Fruit fly (Drosophila melanogaster) whole organism, embryonic: ENCODE results near the gene CG32267.

Experiments
- Atf6 ChIP-seq: fragments of 200-800 bp; sonication (Bioruptor generic); IDR thresholded peaks from 2 replicates; pipeline ENCODE4 v1.3.6; 2022; ENCODE audit warnings: missing biosample characterization, missing genetic modification characterization
- Bgb ChIP-seq: fragments of 200-800 bp; sonication (Bioruptor generic); IDR thresholded peaks from 2 replicates; pipeline ENCODE4 v1.3.6; 2022; ENCODE audit warnings: missing biosample characterization, missing genetic modification characterization; ENCODE audit not compliant: partially characterized antibody
- CG10267 ChIP-seq: fragments of 200-800 bp; sonication (Bioruptor generic); optimal IDR thresholded peaks from 2 replicates; lab custom pipeline; 2018; ENCODE audit warnings: missing biosample characterization, mild to moderate bottlenecking, missing genetic modification characterization, moderate library complexity
- CG12659 ChIP-seq: fragments of 200-800 bp; sonication (Bioruptor generic); optimal IDR thresholded peaks from 3 replicates; lab custom pipeline; 2017; ENCODE audit warnings: mild to moderate bottlenecking, missing biosample characterization, missing genetic modification reagents, missing genetic modification characterization
- CG13775 ChIP-seq: fragments of 200-800 bp; sonication (Bioruptor generic); optimal IDR thresholded peaks from 3 replicates; lab custom pipeline; 2017; ENCODE audit warnings: missing biosample characterization, mild to moderate bottlenecking, missing genetic modification characterization
- CG14667 ChIP-seq: fragments of 200-800 bp; sonication (Bioruptor generic); IDR thresholded peaks from 2 replicates; pipeline ENCODE4 v1.3.6; 2022; ENCODE audit warnings: missing biosample characterization, missing genetic modification characterization
- CG17328 ChIP-seq: fragments of 200-800 bp; sonication (Bioruptor generic); IDR thresholded peaks from 2 replicates; pipeline ENCODE4 v1.3.6; 2022; ENCODE audit warnings: missing biosample characterization, missing genetic modification characterization
- CG17912 ChIP-seq: fragments of 200-800 bp; sonication (Bioruptor generic); optimal IDR thresholded peaks from 2 replicates; lab custom pipeline; 2018; ENCODE audit warnings: missing biosample characterization, mild to moderate bottlenecking, missing genetic modification characterization
- CG32772 ChIP-seq: fragments of 200-800 bp; sonication (Bioruptor generic); IDR thresholded peaks from 2 replicates; pipeline ENCODE4 v1.3.6; 2022; ENCODE audit warnings: missing biosample characterization, missing genetic modification characterization
- CG34422 ChIP-seq: fragments of 200-800 bp; sonication (Bioruptor generic); IDR thresholded peaks from 3 replicates; pipeline ENCODE4 v1.3.6; 2022; ENCODE audit warnings: missing biosample characterization, missing genetic modification characterization
- CG5245 ChIP-seq: fragments of 200-800 bp; sonication (Bioruptor generic); optimal IDR thresholded peaks from 3 replicates; lab custom pipeline; 2016; ENCODE audit warnings: missing biosample characterization, missing genetic modification characterization
- CG7372 ChIP-seq: fragments of 200-800 bp; sonication (Bioruptor generic); IDR thresholded peaks from 2 replicates; pipeline ENCODE4 v1.3.6; 2022; ENCODE audit warnings: missing biosample characterization, missing genetic modification characterization
- CG9876 ChIP-seq: fragments of 200-800 bp; sonication (Bioruptor generic); optimal IDR thresholded peaks from 2 replicates; lab custom pipeline; 2016; ENCODE audit warnings: missing biosample characterization, missing genetic modification characterization
- CG9932 ChIP-seq: fragments of 200-800 bp; sonication (Bioruptor generic); IDR thresholded peaks from 2 replicates; pipeline ENCODE4 v1.3.6; 2022; ENCODE audit warnings: missing biosample characterization, missing genetic modification characterization
- Ets65A ChIP-seq: fragments of 200-800 bp; sonication (Bioruptor generic); peaks from one replicate; lab custom pipeline; 2016; ENCODE audit warnings: missing biosample characterization, missing genetic modification characterization
- H15 ChIP-seq: fragments of 200-800 bp; sonication (Bioruptor generic); IDR thresholded peaks from 3 replicates; pipeline ENCODE4 v1.3.6; 2022; ENCODE audit warnings: missing biosample characterization, missing genetic modification characterization
- Hr39 ChIP-seq: fragments of >200 bp; optimal IDR thresholded peaks from 2 replicates; lab custom pipeline; 2017
- Meics ChIP-seq: fragments of 200-800 bp; sonication (Bioruptor generic); optimal IDR thresholded peaks from 2 replicates; lab custom pipeline; 2017; ENCODE audit warnings: missing biosample characterization, mild to moderate bottlenecking, missing genetic modification characterization
- Nf-YB ChIP-seq: fragments of 200-800 bp; sonication (Bioruptor generic); optimal IDR thresholded peaks from 3 replicates; lab custom pipeline; 2019; ENCODE audit warnings: missing biosample characterization, mild to moderate bottlenecking, missing genetic modification characterization, moderate library complexity
- PHDP ChIP-seq: fragments of 200-800 bp; sonication (Bioruptor generic); optimal IDR thresholded peaks from 3 replicates; lab custom pipeline; 2018; ENCODE audit warnings: missing biosample characterization, mild to moderate bottlenecking, missing genetic modification characterization, moderate library complexity
- Spps ChIP-seq: fragments of 200-800 bp; sonication (Bioruptor generic); optimal IDR thresholded peaks from 2 replicates; lab custom pipeline; 2018; ENCODE audit warnings: missing biosample characterization, mild to moderate bottlenecking, missing genetic modification characterization
- Taf1 ChIP-seq: fragments of 200-800 bp; sonication (Bioruptor generic); IDR thresholded peaks from 2 replicates; pipeline ENCODE4 v1.3.6; 2022; ENCODE audit warnings: missing biosample characterization, missing genetic modification characterization
- Vsx1 ChIP-seq: fragments of 200-800 bp; sonication (Bioruptor generic); optimal IDR thresholded peaks from 2 replicates; lab custom pipeline; 2017; ENCODE audit warnings: missing biosample characterization, mild to moderate bottlenecking, missing genetic modification characterization, missing genetic modification reagents
- Xrp1 ChIP-seq: fragments of 200-800 bp; sonication (Bioruptor generic); IDR thresholded peaks from 2 replicates; pipeline ENCODE4 v1.3.6; 2022; ENCODE audit warnings: missing biosample characterization, missing genetic modification characterization
- az2 ChIP-seq: fragments of 200-800 bp; sonication (Bioruptor generic); optimal IDR thresholded peaks from 3 replicates; lab custom pipeline; 2016; ENCODE audit warnings: missing biosample characterization, missing genetic modification characterization
- bsh ChIP-seq, 2 experiments: fragments of 200-800 bp; sonication (Bioruptor generic); optimal IDR thresholded peaks; 2 replicates each; lab custom pipeline; 2017 to 2018; ENCODE audit warnings: mild to moderate bottlenecking in 2 of 2, missing biosample characterization in 2 of 2, missing genetic modification characterization in 2 of 2, moderate library complexity in 1 of 2
- chinmo ChIP-seq: fragments of 200-800 bp; sonication (Bioruptor generic); IDR thresholded peaks from 4 replicates; pipeline ENCODE4 v1.3.6; 2022; ENCODE audit warnings: missing biosample characterization, missing genetic modification characterization; ENCODE audit not compliant: partially characterized antibody
- corto ChIP-seq: fragments of 200-800 bp; sonication (Bioruptor generic); optimal IDR thresholded peaks from 2 replicates; lab custom pipeline; 2016; ENCODE audit warnings: missing biosample characterization, mild to moderate bottlenecking, missing genetic modification characterization, moderate library complexity
- da ChIP-seq: fragments of 200-800 bp; sonication (Bioruptor generic); optimal IDR thresholded peaks from 2 replicates; lab custom pipeline; 2016; ENCODE audit warnings: missing biosample characterization, missing genetic modification characterization
- esg ChIP-seq: fragments of 200-800 bp; sonication (Bioruptor generic); conservative IDR thresholded peaks from 2 replicates; pipeline ENCODE4 v1.3.6; 2022; ENCODE audit warnings: missing biosample characterization, missing genetic modification characterization
- fd102C ChIP-seq: fragments of 200-800 bp; sonication (Bioruptor generic); optimal IDR thresholded peaks from 2 replicates; lab custom pipeline; 2018; ENCODE audit warnings: missing biosample characterization, mild to moderate bottlenecking, missing genetic modification characterization, moderate library complexity
- ftz-f1 ChIP-seq: fragments of 200-800 bp; sonication (Bioruptor generic); optimal IDR thresholded peaks from 2 replicates; lab custom pipeline; 2016; ENCODE audit warnings: missing biosample characterization, missing genetic modification characterization
- gcm2 ChIP-seq: fragments of 200-800 bp; sonication (Bioruptor generic); optimal IDR thresholded peaks from 2 replicates; lab custom pipeline; 2016; ENCODE audit warnings: missing biosample characterization, missing genetic modification characterization
- hbn ChIP-seq: fragments of 200-800 bp; sonication (Bioruptor generic); IDR thresholded peaks from 2 replicates; pipeline ENCODE4 v1.3.6; 2022; ENCODE audit warnings: missing biosample characterization, missing genetic modification characterization; ENCODE audit not compliant: partially characterized antibody
- hth ChIP-seq: fragments of >200 bp; optimal IDR thresholded peaks from 2 replicates; lab custom pipeline; 2017; ENCODE audit warnings: inconsistent platforms
- klu ChIP-seq: fragments of 200-800 bp; sonication (Bioruptor generic); IDR thresholded peaks from 2 replicates; pipeline ENCODE4 v1.3.6; 2022; ENCODE audit warnings: missing biosample characterization, missing genetic modification characterization
- lbe ChIP-seq: fragments of 200-800 bp; sonication (Bioruptor generic); optimal IDR thresholded peaks from 2 replicates; lab custom pipeline; 2016; ENCODE audit warnings: missing biosample characterization, mild to moderate bottlenecking, missing genetic modification characterization
- lola ChIP-seq, 3 experiments: fragments of >200 bp in 2 of 3; fragments of 200-800 bp in 1 of 3; sonication (Bioruptor generic) in 1 of 3; optimal IDR thresholded peaks; 2 replicates each; lab custom pipeline; 2017 to 2019; ENCODE audit warnings: missing biosample characterization in 3 of 3, missing genetic modification characterization in 3 of 3, mild to moderate bottlenecking in 1 of 3, moderate library complexity in 1 of 3
- odd ChIP-seq: fragments of 200-800 bp; sonication (Bioruptor generic); optimal IDR thresholded peaks from 2 replicates; lab custom pipeline; 2017; ENCODE audit warnings: missing biosample characterization, mild to moderate bottlenecking, missing genetic modification characterization
- onecut ChIP-seq: fragments of 200-800 bp; sonication (Bioruptor generic); IDR thresholded peaks from 2 replicates; pipeline ENCODE4 v1.3.6; 2022; ENCODE audit warnings: missing biosample characterization, missing genetic modification characterization
- pzg ChIP-seq: fragments of 200-800 bp; sonication (Bioruptor generic); optimal IDR thresholded peaks from 3 replicates; lab custom pipeline; 2018; ENCODE audit warnings: missing biosample characterization, mild to moderate bottlenecking, missing genetic modification characterization, moderate library complexity
- schlank ChIP-seq: fragments of 200-800 bp; sonication (Bioruptor generic); optimal IDR thresholded peaks from 2 replicates; lab custom pipeline; 2018; ENCODE audit warnings: missing biosample characterization, mild to moderate bottlenecking, missing genetic modification characterization
- sens-2 ChIP-seq: fragments of 200-800 bp; sonication (Bioruptor generic); IDR thresholded peaks from 2 replicates; pipeline ENCODE4 v1.3.6; 2022; ENCODE audit warnings: missing biosample characterization, missing genetic modification characterization
- sqz ChIP-seq: fragments of 200-800 bp; sonication (Bioruptor generic); optimal IDR thresholded peaks from 3 replicates; lab custom pipeline; 2018; ENCODE audit warnings: missing biosample characterization, mild to moderate bottlenecking, missing genetic modification characterization
- tin ChIP-seq: fragments of 200-800 bp; sonication (Bioruptor generic); optimal IDR thresholded peaks from 3 replicates; lab custom pipeline; 2016; ENCODE audit warnings: missing biosample characterization, missing genetic modification characterization
- tll ChIP-seq, 2 experiments: fragments of 200-800 bp in 1 of 2; fragments of >200 bp in 1 of 2; sonication (Bioruptor generic) in 1 of 2; optimal IDR thresholded peaks; 2 replicates each; lab custom pipeline; 2017 to 2019; ENCODE audit warnings: missing biosample characterization in 2 of 2, missing genetic modification characterization in 2 of 2, mild to moderate bottlenecking in 1 of 2, moderate library complexity in 1 of 2
- unpg ChIP-seq: fragments of 200-800 bp; sonication (Bioruptor generic); optimal IDR thresholded peaks from 3 replicates; lab custom pipeline; 2018; ENCODE audit warnings: missing biosample characterization, mild to moderate bottlenecking, missing genetic modification characterization, moderate library complexity
- vnd ChIP-seq: fragments of 200-800 bp; sonication (Bioruptor generic); IDR thresholded peaks from 3 replicates; pipeline ENCODE4 v1.3.6; 2022; ENCODE audit warnings: missing biosample characterization, missing genetic modification characterization; ENCODE audit not compliant: partially characterized antibody
- wdn ChIP-seq: fragments of 200-800 bp; sonication (Bioruptor generic); IDR thresholded peaks from 2 replicates; pipeline ENCODE4 v1.3.6; 2022; ENCODE audit warnings: missing biosample characterization, missing genetic modification characterization

Gene CG32267

dm6 chr3L:3432656-3433344, 39.1 kb downstream of the CG32267 start (continued):
- peak; percentile 94 for TF ChIP-seq Ets65A (GFP tag; lab: Kevin White, UChicago)
- TF ChIP-seq CG34422 (GFP tag; lab: Robert Waterston, UW), result peak; percentile 79; the same call in 2 of the 3 replicates
- TF ChIP-seq CG17328, result peak; percentile 78
- peak; percentile 91 for TF ChIP-seq PHDP (tag; lab: Kevin White, UChicago)
- TF ChIP-seq CG17912 (GFP tag; lab: Kevin White, UChicago), result peak; percentile 12
- peak; percentile 83 for TF ChIP-seq wdn (GFP tag; lab: Robert Waterston, UW)
- TF ChIP-seq Hr39, result no peak
- no peak for TF ChIP-seq vnd (GFP tag; lab: Robert Waterston, UW)
- no peak for TF ChIP-seq hbn (GFP tag; lab: Robert Waterston, UW)
- no peak for TF ChIP-seq hth (lab: Kevin White, UChicago)
- TF ChIP-seq CG5245, result peak; percentile 50
- TF ChIP-seq schlank (tag; lab: Kevin White, UChicago), result peak; percentile 12
- TF ChIP-seq da (GFP tag; lab: Kevin White, UChicago), result no peak
- peak; percentile 82 for TF ChIP-seq CG32772 (GFP tag; lab: Robert Waterston, UW)
- peak; percentile 77 for TF ChIP-seq Xrp1 (GFP tag; lab: Robert Waterston, UW)
- TF ChIP-seq ftz-f1 (GFP tag; lab: Kevin White, UChicago), result peak; percentile 7
- TF ChIP-seq az2, result peak; percentile 74
- TF ChIP-seq esg (GFP tag; lab: Robert Waterston, UW), result peak; percentile 86
- TF ChIP-seq tin, result peak; percentile 71
- peak; percentile 94 for TF ChIP-seq Atf6
- peak; percentile 75 for TF ChIP-seq CG9932 (GFP tag; lab: Robert Waterston, UW)
- TF ChIP-seq Nf-YB (GFP tag; lab: Kevin White, UChicago), result peak; percentile 57
- peak; percentile 89 for TF ChIP-seq unpg (GFP tag; lab: Kevin White, UChicago)
- TF ChIP-seq onecut, result peak; percentile 60
- TF ChIP-seq fd102C (GFP tag; lab: Kevin White, UChicago), result no peak
- TF ChIP-seq tll (GFP tag; optimal IDR thresholded peaks at IDR 0.05; lab: Kevin White, UChicago), result no peak
- peak; percentile 40 for TF ChIP-seq gcm2 (GFP tag; lab: Kevin White, UChicago)
- peak; percentile 84 for TF ChIP-seq Meics (GFP tag; lab: Kevin White, UChicago)
- peak in 1 of 2 experiments; percentile 83 for TF ChIP-seq bsh (GFP tag; optimal IDR thresholded peaks at IDR 0.05; lab: Kevin White, UChicago)
- TF ChIP-seq lola (GFP tag; optimal IDR thresholded peaks at IDR 0.05; lab: Kevin White, UChicago), result peak in 1 of 3 experiments; percentile 56
- TF ChIP-seq odd (GFP tag; lab: Kevin White, UChicago), result peak; percentile 65
- peak; percentile 77 for TF ChIP-seq CG14667 (GFP tag; lab: Robert Waterston, UW)
- no peak for TF ChIP-seq Bgb (GFP tag; lab: Robert Waterston, UW)
- peak; percentile 68 for TF ChIP-seq CG10267 (tag; lab: Kevin White, UChicago)
- peak; percentile 58 for TF ChIP-seq Vsx1 (GFP tag; lab: Kevin White, UChicago)
- peak; percentile 51 for TF ChIP-seq sqz (GFP tag; lab: Kevin White, UChicago)
- peak; percentile 49; the same call in 1 of the 2 replicates for TF ChIP-seq Taf1 (GFP tag; lab: Robert Waterston, UW)
- TF ChIP-seq CG13775, result peak; percentile 66
- peak; percentile 80 for TF ChIP-seq H15 (GFP tag; lab: Robert Waterston, UW)
- peak; percentile 73 for TF ChIP-seq lbe (GFP tag; lab: Kevin White, UChicago)
- TF ChIP-seq pzg (GFP tag; lab: Kevin White, UChicago), result no peak
- TF ChIP-seq sens-2 (GFP tag; lab: Robert Waterston, UW), result peak; percentile 71
- TF ChIP-seq corto, result peak; percentile 16
- no peak for TF ChIP-seq CG9876 (GFP tag; lab: Kevin White, UChicago)
- TF ChIP-seq CG7372, result peak; percentile 76
- TF ChIP-seq chinmo (GFP tag; lab: Robert Waterston, UW), result peak; percentile 76; the same call in 1 of the 4 replicates
- TF ChIP-seq klu, result peak; percentile 84
- TF ChIP-seq CG12659 (GFP tag; lab: Kevin White, UChicago), result peak; percentile 89
- TF ChIP-seq Spps (tag; lab: Kevin White, UChicago), result peak; percentile 31
